Fruit fly (Drosophila melanogaster) S2 (cell line): Measurements from ENCODE around the gene Acam.

Experiments
- CG8478 ChIP-seq: fragments of >200 bp; optimal IDR thresholded peaks from 2 replicates; lab custom pipeline; 2018
- CTCF ChIP-seq, 2 experiments: fragments of >200 bp; optimal IDR thresholded peaks; 2 replicates each; lab custom pipeline; 2018

dm6 chr3R:25791807-25792206 lies 19.9 kb upstream of the Acam start:
- TF ChIP-seq CTCF (optimal IDR thresholded peaks at IDR 0.05; lab: Kevin White, UChicago): no peak
- no peak for TF ChIP-seq CG8478 (lab: Kevin White, UChicago)
